Fruit fly (Drosophila melanogaster): ENCODE data around the gene mkg-p.

mkg-p gene

DNA sequence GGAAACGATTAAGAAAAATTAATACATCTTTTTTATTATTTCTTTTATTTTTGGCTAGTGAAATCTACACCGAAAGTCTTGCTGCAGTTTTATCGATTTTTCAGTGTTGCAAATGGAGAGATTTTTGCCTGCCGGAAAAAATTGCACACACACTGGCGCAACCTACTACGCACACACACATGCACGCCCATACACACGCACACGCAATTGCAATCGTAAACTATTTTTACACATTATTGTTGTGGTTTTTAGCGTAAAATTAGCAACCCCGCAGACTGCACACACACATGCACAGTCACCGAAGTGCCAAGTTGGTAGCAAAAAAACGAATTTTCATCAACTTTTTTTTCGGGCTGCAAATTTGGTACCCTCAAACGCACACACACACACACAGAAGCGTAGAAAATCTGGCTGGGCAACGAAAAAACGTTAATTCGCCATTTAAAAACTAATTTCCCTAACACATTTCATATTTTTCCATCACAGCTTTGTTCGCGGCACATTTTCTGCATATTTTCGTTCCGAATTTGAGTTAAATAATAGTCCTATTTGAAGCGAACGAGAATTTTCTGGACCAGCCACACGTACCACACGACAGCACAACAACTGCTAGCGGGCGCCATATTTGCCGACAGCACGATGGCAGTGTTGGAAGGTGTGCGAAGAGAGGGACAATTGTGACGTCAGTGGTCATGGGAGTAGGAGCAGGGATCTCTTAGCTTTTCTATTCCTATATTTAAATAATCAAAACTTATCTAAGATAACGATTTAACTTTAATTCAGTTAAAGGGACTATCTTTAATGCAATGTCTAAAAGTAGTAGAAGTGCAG is 36.9 kb upstream of the mkg-p start, which contains the start of gene Unr (continued):
- TF ChIP-seq CG10543 (GFP tag; optimal IDR thresholded peaks at IDR 0.05): peak; percentile 78
- TF ChIP-seq grau (tag; optimal IDR thresholded peaks at IDR 0.05): peak; percentile 74
- peak; percentile 79 for TF ChIP-seq B-H1 (GFP tag; IDR thresholded peaks at IDR 0.05)
- TF ChIP-seq CG14710 (tag; optimal IDR thresholded peaks at IDR 0.05): peak; percentile 53
- peak; percentile 74; the same call in 1 of the 2 replicates for TF ChIP-seq Taf1 (GFP tag; IDR thresholded peaks at IDR 0.05)
- peak; percentile 72; the same call in 1 of the 2 replicates for TF ChIP-seq CG1024 (GFP tag; IDR thresholded peaks at IDR 0.05)
- TF ChIP-seq CG6765 (GFP tag; optimal IDR thresholded peaks at IDR 0.05): peak; percentile 65
- TF ChIP-seq CG8290 (GFP tag; optimal IDR thresholded peaks at IDR 0.05): peak; percentile 69
- peak in 1 of 2 experiments; percentile 89 for TF ChIP-seq CG8290 (tag; optimal IDR thresholded peaks at IDR 0.05)
- TF ChIP-seq CG4282 (GFP tag; optimal IDR thresholded peaks at IDR 0.05): peak; percentile 58
- peak; percentile 77 for TF ChIP-seq maf-S (GFP tag; optimal IDR thresholded peaks at IDR 0.05)
- TF ChIP-seq chm (GFP tag; IDR thresholded peaks at IDR 0.05): peak; percentile 88
- TF ChIP-seq CG10209 (GFP tag; optimal IDR thresholded peaks at IDR 0.05): peak; percentile 69
- TF ChIP-seq mirr (GFP tag; optimal IDR thresholded peaks at IDR 0.05): no peak
- peak; percentile 70 for TF ChIP-seq CG4617 (GFP tag; optimal IDR thresholded peaks at IDR 0.05; ENCODE audit: borderline replicate concordance)
- no peak for TF ChIP-seq CG31388 (GFP tag; optimal IDR thresholded peaks at IDR 0.05)
- TF ChIP-seq Hr3 (GFP tag; optimal IDR thresholded peaks at IDR 0.05): peak; percentile 68
- TF ChIP-seq crol (GFP tag; IDR thresholded peaks at IDR 0.05): no peak
- peak; percentile 44; the same call in 1 of the 2 replicates for TF ChIP-seq sim (GFP tag; IDR thresholded peaks at IDR 0.05)
- TF ChIP-seq CG1529 (GFP tag; optimal IDR thresholded peaks at IDR 0.05): peak; percentile 24
- TF ChIP-seq CG11247 (GFP tag; IDR thresholded peaks at IDR 0.05): peak; percentile 81
- peak; percentile 74 for TF ChIP-seq Atf3 (GFP tag; optimal IDR thresholded peaks at IDR 0.05)
- no peak for TF ChIP-seq jing (GFP tag; optimal IDR thresholded peaks at IDR 0.05)
- TF ChIP-seq tup (GFP tag; optimal IDR thresholded peaks at IDR 0.05): peak; percentile 58
- no peak for TF ChIP-seq CG10959 (GFP tag; IDR thresholded peaks at IDR 0.05)
- TF ChIP-seq Bgb (GFP tag; IDR thresholded peaks at IDR 0.05; ENCODE audit: partially characterized antibody): no peak
- peak; percentile 31; the same call in 1 of the 2 replicates for TF ChIP-seq dimm (GFP tag; IDR thresholded peaks at IDR 0.05)
- TF ChIP-seq Hmr (GFP tag; optimal IDR thresholded peaks at IDR 0.05): peak; percentile 83
- no peak for TF ChIP-seq CG17186 (GFP tag; optimal IDR thresholded peaks at IDR 0.05)
- TF ChIP-seq ab (GFP tag; optimal IDR thresholded peaks at IDR 0.05): peak; percentile 61
- TF ChIP-seq CG34224 (GFP tag; IDR thresholded peaks at IDR 0.05; ENCODE audit: partially characterized antibody): no peak
- TF ChIP-seq tin (GFP tag; optimal IDR thresholded peaks at IDR 0.05): peak; percentile 71
- TF ChIP-seq CG16863 (GFP tag; optimal IDR thresholded peaks at IDR 0.05): peak; percentile 63
- TF ChIP-seq tna (GFP tag; IDR thresholded peaks at IDR 0.05; ENCODE audit: partially characterized antibody): no peak
- peak; percentile 78; the same call in 2 of the 3 replicates for TF ChIP-seq ase (GFP tag; IDR thresholded peaks at IDR 0.05)
- peak; percentile 10 for TF ChIP-seq Sry-β (GFP tag; optimal IDR thresholded peaks at IDR 0.05)
- peak; percentile 77 to 86 for TF ChIP-seq Hr51 (GFP tag; optimal IDR thresholded peaks at IDR 0.05)
- TF ChIP-seq da (GFP tag; optimal IDR thresholded peaks at IDR 0.05): peak; percentile 54
- TF ChIP-seq Adf1 (GFP tag; IDR thresholded peaks at IDR 0.05): peak; percentile 68
- TF ChIP-seq sd (tag; optimal IDR thresholded peaks at IDR 0.05): peak; percentile 38
- peak; percentile 86 for TF ChIP-seq onecut (GFP tag; IDR thresholded peaks at IDR 0.05)
- peak; percentile 65 for TF ChIP-seq CG1792 (GFP tag; optimal IDR thresholded peaks at IDR 0.05)
- TF ChIP-seq CG3847 (GFP tag; IDR thresholded peaks at IDR 0.05): peak; percentile 80
- TF ChIP-seq Tbp (GFP tag; optimal IDR thresholded peaks at IDR 0.05): no peak
- peak; percentile 92 for TF ChIP-seq CG2120 (GFP tag; optimal IDR thresholded peaks at IDR 0.05)
- peak; percentile 99 for TF ChIP-seq Med (GFP tag)
- peak; percentile 32 for TF ChIP-seq CG30431 (GFP tag; optimal IDR thresholded peaks at IDR 0.05)
- TF ChIP-seq Xrp1 (GFP tag; IDR thresholded peaks at IDR 0.05): peak; percentile 82
- TF ChIP-seq exex (tag; optimal IDR thresholded peaks at IDR 0.05): peak; percentile 34

All from whole organism, embryonic.